Worm (Caenorhabditis elegans): ENCODE results near the gene mbl-1.
A peak's percentile ranks its signal among the peaks of the same experiment; 100 is the strongest.

mbl-1 gene

ce11 chrX:16995886-16996283 lies 17.5 kb downstream of the mbl-1 start:
- TF ChIP-seq elt-2 (tag; optimal IDR thresholded peaks at IDR 0.05) (peak; percentile 46), fkh-4 (tag; optimal IDR thresholded peaks at IDR 0.05; ENCODE audit: borderline replicate concordance) (no peak)

- TF ChIP-seq nhr-237 (tag; optimal IDR thresholded peaks at IDR 0.05) (no peak), nhr-20 (tag; optimal IDR thresholded peaks at IDR 0.05) (peak; percentile 55), efl-3 (GFP tag; optimal IDR thresholded peaks at IDR 0.05) (no peak), dpl-1 (GFP tag; optimal IDR thresholded peaks at IDR 0.05) (peak; percentile 10 to 46 (median 41)), grh-1 (GFP tag; IDR thresholded peaks at IDR 0.05) (peak; percentile 47; the same call in 1 of the 2 replicates), Y116A8C.19 (tag; optimal IDR thresholded peaks at IDR 0.05; ENCODE audit: borderline replicate concordance) (no peak), vab-15 (tag; optimal IDR thresholded peaks at IDR 0.05) (peak; percentile 46), lin-15B (tag; optimal IDR thresholded peaks at IDR 0.05) (no peak), lin-35 (GFP tag; optimal IDR thresholded peaks at IDR 0.05) (peak in 1 of 2 experiments; percentile 63), elt-3 (tag; optimal IDR thresholded peaks at IDR 0.05) (peak in 1 of 6 experiments; percentile 17), lsy-2 (tag; optimal IDR thresholded peaks at IDR 0.05) (peak in 1 of 2 experiments; percentile 20), nhr-85 (tag) (peak; percentile 95), unc-62 (GFP tag; optimal IDR thresholded peaks at IDR 0.05) (no peak), aly-2 (tag; optimal IDR thresholded peaks at IDR 0.05) (no peak), lin-14 (GFP tag; optimal IDR thresholded peaks at IDR 0.05) (peak; percentile 73), ceh-63 (GFP tag; optimal IDR thresholded peaks at IDR 0.05) (no peak), nhr-71 (tag; optimal IDR thresholded peaks at IDR 0.05) (peak; percentile 55), ces-1 (GFP tag; optimal IDR thresholded peaks at IDR 0.05) (no peak), ets-5 (GFP tag; IDR thresholded peaks at IDR 0.05) (no peak), isw-1 (GFP tag; IDR thresholded peaks at IDR 0.05) (no peak), hlh-4 (tag; optimal IDR thresholded peaks at IDR 0.05) (no peak), nhr-90 (tag; optimal IDR thresholded peaks at IDR 0.05; ENCODE audit: poor library complexity) (peak; percentile 1), tlp-1 (tag; optimal IDR thresholded peaks at IDR 0.05) (no peak), blmp-1 (tag; optimal IDR thresholded peaks at IDR 0.05) (peak; percentile 30), xbp-1 (tag; optimal IDR thresholded peaks at IDR 0.05) (no peak), lin-39 (tag; optimal IDR thresholded peaks at IDR 0.05) (no peak), efl-1 (optimal IDR thresholded peaks at IDR 0.05) (peak; percentile 1 to 32), efl-1 (GFP tag; optimal IDR thresholded peaks at IDR 0.05 in 1 of 2) (peak; percentile 16 to 77), snu-23 (GFP tag; optimal IDR thresholded peaks at IDR 0.05) (peak; percentile 40), unc-30 (tag; optimal IDR thresholded peaks at IDR 0.05) (no peak), sox-4 (tag; optimal IDR thresholded peaks at IDR 0.05) (no peak)
Observed at ce11 chrX:16998003-16998402, 19.6 kb downstream of the mbl-1 start.

- TF ChIP-seq mef-2 (tag; optimal IDR thresholded peaks at IDR 0.05) (no peak), jun-1 (tag; optimal IDR thresholded peaks at IDR 0.05) (no peak), lin-14 (GFP tag; optimal IDR thresholded peaks at IDR 0.05) (peak; percentile 39), lsy-2 (tag; optimal IDR thresholded peaks at IDR 0.05) (peak in 1 of 2 experiments; percentile 6), egl-27 (tag; optimal IDR thresholded peaks at IDR 0.05) (no peak), nhr-71 (tag; optimal IDR thresholded peaks at IDR 0.05) (no peak), nhr-11 (tag; optimal IDR thresholded peaks at IDR 0.05) (no peak)
Observed at ce11 chrX:16998981-16999380, 20.6 kb downstream of the mbl-1 start.

ce11 chrX:16999649-17000048 lies 21.2 kb downstream of the mbl-1 start:
- no peak for TF ChIP-seq ceh-88 (GFP tag; IDR thresholded peaks at IDR 0.05)
- no peak for TF ChIP-seq hlh-4 (tag; optimal IDR thresholded peaks at IDR 0.05)
- no peak for TF ChIP-seq ceh-82 (tag; optimal IDR thresholded peaks at IDR 0.05)
- TF ChIP-seq unc-62 (GFP tag; optimal IDR thresholded peaks at IDR 0.05): no peak
- TF ChIP-seq C34B4.2 (tag; optimal IDR thresholded peaks at IDR 0.05): no peak
- TF ChIP-seq mef-2 (tag; optimal IDR thresholded peaks at IDR 0.05): no peak
- no peak for TF ChIP-seq fkh-10 (GFP tag; optimal IDR thresholded peaks at IDR 0.05)
- peak; percentile 54 for TF ChIP-seq nhr-85 (tag)
